Fruit fly (Drosophila melanogaster): ENCODE measurements around the gene Atg1.

DNA sequence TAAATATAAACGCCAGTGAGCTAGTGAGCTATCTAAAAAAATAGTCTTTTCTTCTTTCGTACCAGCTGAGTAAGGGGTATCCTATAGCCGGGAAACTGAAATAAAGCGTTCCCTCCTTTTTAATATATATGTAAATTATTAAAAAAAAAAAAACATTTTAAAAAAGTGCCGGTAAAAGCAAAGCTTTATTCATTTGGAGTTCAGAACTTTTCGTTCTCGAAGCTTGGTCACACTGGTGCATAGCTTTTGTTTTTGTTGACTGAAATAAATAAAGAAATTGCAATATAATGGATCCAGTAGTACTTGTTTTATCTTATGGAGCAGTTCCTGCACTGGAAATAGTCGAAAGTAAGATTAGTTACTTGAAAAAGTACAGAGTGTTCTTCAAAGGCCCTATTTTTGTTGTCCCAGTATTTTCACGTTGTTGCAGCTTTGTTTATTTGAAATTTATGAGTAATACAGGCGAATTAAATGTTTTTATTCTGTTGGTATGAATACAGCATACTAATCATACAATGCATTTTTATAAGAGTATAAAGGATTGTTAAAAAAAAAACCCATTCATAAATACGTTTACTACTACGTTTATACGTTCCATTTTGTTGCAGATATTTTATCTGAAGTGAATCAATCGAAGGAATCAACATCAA, 59.7 kb downstream of the Atg1 start, which contains the start of gene CG32109:
- TF ChIP-seq tai (GFP tag; optimal IDR thresholded peaks at IDR 0.05) (no peak), Hr78 (GFP tag; optimal IDR thresholded peaks at IDR 0.05) (no peak), brk (GFP tag; optimal IDR thresholded peaks at IDR 0.05) (no peak)
